Fruit fly (Drosophila melanogaster) whole organism, embryonic: ENCODE data around the gene Mec2.

Source experiments
- Bdp1 ChIP-seq: fragments of 200-800 bp; sonication (Bioruptor generic); optimal IDR thresholded peaks from 3 replicates; lab custom pipeline; 2016; ENCODE audit warnings: missing biosample characterization, missing genetic modification characterization
- CG1024 ChIP-seq: fragments of 200-800 bp; sonication (Bioruptor generic); IDR thresholded peaks from 2 replicates; pipeline ENCODE4 v1.3.6; 2022; ENCODE audit warnings: missing biosample characterization, missing genetic modification characterization
- CG10565 ChIP-seq: fragments of 200-800 bp; sonication (Bioruptor generic); optimal IDR thresholded peaks from 3 replicates; lab custom pipeline; 2016; ENCODE audit warnings: missing biosample characterization, mild to moderate bottlenecking, missing genetic modification characterization
- CG11247 ChIP-seq: fragments of 200-800 bp; sonication (Bioruptor generic); IDR thresholded peaks from 2 replicates; pipeline ENCODE4 v1.3.6; 2022; ENCODE audit warnings: missing biosample characterization, missing genetic modification characterization
- CG11723 ChIP-seq: fragments of 200-800 bp; sonication (Bioruptor generic); optimal IDR thresholded peaks from 2 replicates; lab custom pipeline; 2017; ENCODE audit warnings: missing biosample characterization, mild to moderate bottlenecking, missing genetic modification characterization
- CG12104 ChIP-seq: fragments of 200-800 bp; sonication (Bioruptor generic); optimal IDR thresholded peaks from 3 replicates; lab custom pipeline; 2016; ENCODE audit warnings: missing biosample characterization, missing genetic modification characterization
- CG12942 ChIP-seq: fragments of 200-800 bp; sonication (Bioruptor generic); optimal IDR thresholded peaks from 3 replicates; lab custom pipeline; 2016; ENCODE audit warnings: missing biosample characterization, missing genetic modification characterization
- CG13123 ChIP-seq: fragments of 200-800 bp; sonication (Bioruptor generic); optimal IDR thresholded peaks from 2 replicates; lab custom pipeline; 2016; ENCODE audit warnings: missing biosample characterization, missing genetic modification characterization
- CG13296 ChIP-seq: fragments of 200-800 bp; sonication (Bioruptor generic); optimal IDR thresholded peaks from 3 replicates; lab custom pipeline; 2018; ENCODE audit warnings: missing biosample characterization, mild to moderate bottlenecking, missing genetic modification characterization
- CG15011 ChIP-seq: fragments of 200-800 bp; sonication (Bioruptor generic); optimal IDR thresholded peaks from 3 replicates; lab custom pipeline; 2018; ENCODE audit warnings: missing biosample characterization, mild to moderate bottlenecking, missing genetic modification characterization
- CG17328 ChIP-seq: fragments of 200-800 bp; sonication (Bioruptor generic); IDR thresholded peaks from 2 replicates; pipeline ENCODE4 v1.3.6; 2022; ENCODE audit warnings: missing biosample characterization, missing genetic modification characterization
- CG18011 ChIP-seq: fragments of 200-800 bp; sonication (Bioruptor generic); optimal IDR thresholded peaks from 2 replicates; lab custom pipeline; 2017; ENCODE audit warnings: missing biosample characterization, missing genetic modification characterization, mild to moderate bottlenecking, moderate library complexity, missing genotype
- CG2129 ChIP-seq: fragments of 200-800 bp; sonication (Bioruptor generic); IDR thresholded peaks from 2 replicates; pipeline ENCODE4 v1.3.6; 2022; ENCODE audit warnings: missing biosample characterization, missing genetic modification characterization; ENCODE audit not compliant: partially characterized antibody
- CG7556 ChIP-seq: fragments of 200-800 bp; sonication (Bioruptor generic); optimal IDR thresholded peaks from 2 replicates; lab custom pipeline; 2017; ENCODE audit warnings: missing biosample characterization, mild to moderate bottlenecking, missing genetic modification characterization
- CG9437 ChIP-seq: fragments of 200-800 bp; sonication (Bioruptor generic); optimal IDR thresholded peaks from 2 replicates; lab custom pipeline; 2018; ENCODE audit warnings: missing biosample characterization, mild to moderate bottlenecking, missing genetic modification characterization
- Chrac-16 ChIP-seq: fragments of 200-800 bp; sonication (Bioruptor generic); optimal IDR thresholded peaks from 3 replicates; lab custom pipeline; 2016; ENCODE audit warnings: missing biosample characterization, missing genetic modification characterization
- Dll ChIP-seq: fragments of 200-800 bp; sonication (Bioruptor generic); IDR thresholded peaks from 4 replicates; pipeline ENCODE4 v1.3.6; 2022; ENCODE audit warnings: missing biosample characterization, missing genetic modification characterization; ENCODE audit not compliant: partially characterized antibody
- Ets97D ChIP-seq: fragments of 200-800 bp; sonication (Bioruptor generic); optimal IDR thresholded peaks from 3 replicates; lab custom pipeline; 2016; ENCODE audit warnings: missing biosample characterization, missing genetic modification characterization
- HHEX ChIP-seq: fragments of 200-800 bp; sonication (Bioruptor generic); optimal IDR thresholded peaks from 3 replicates; lab custom pipeline; 2017; ENCODE audit warnings: missing biosample characterization, mild to moderate bottlenecking, missing genetic modification characterization, missing genetic modification reagents
- Hey ChIP-seq: fragments of 200-800 bp; sonication (Bioruptor generic); optimal IDR thresholded peaks from 3 replicates; lab custom pipeline; 2018; ENCODE audit warnings: missing biosample characterization, mild to moderate bottlenecking, missing genetic modification characterization
- Hr78 ChIP-seq, 2 experiments: fragments of 200-800 bp in 1 of 2; fragments of >200 bp in 1 of 2; sonication (Bioruptor generic) in 1 of 2; optimal IDR thresholded peaks; 2 replicates each; lab custom pipeline; 2017 to 2019; ENCODE audit warnings: missing biosample characterization in 2 of 2, missing genetic modification characterization in 2 of 2, mild to moderate bottlenecking in 1 of 2, moderate library complexity in 1 of 2
- Lim3 ChIP-seq: fragments of 200-800 bp; sonication (Bioruptor generic); IDR thresholded peaks from 2 replicates; pipeline ENCODE4 v1.3.6; 2022; ENCODE audit warnings: missing biosample characterization, missing genetic modification characterization
- Lpt ChIP-seq: fragments of >200 bp; optimal IDR thresholded peaks from 2 replicates; lab custom pipeline; 2018; ENCODE audit warnings: missing biosample characterization, missing genetic modification characterization
- Max ChIP-seq: fragments of 200-800 bp; sonication (Bioruptor generic); optimal IDR thresholded peaks from 2 replicates; lab custom pipeline; 2016; ENCODE audit warnings: missing biosample characterization, mild to moderate bottlenecking, missing genetic modification characterization
- Poxn ChIP-seq: fragments of 200-800 bp; sonication (Bioruptor generic); IDR thresholded peaks from 2 replicates; pipeline ENCODE4 v1.3.6; 2022; ENCODE audit warnings: missing biosample characterization, missing genetic modification characterization
- Ptx1 ChIP-seq: fragments of 200-800 bp; sonication (Bioruptor generic); IDR thresholded peaks from 2 replicates; pipeline ENCODE4 v1.3.6; 2022; ENCODE audit warnings: missing biosample characterization, missing genetic modification characterization
- Sin3A ChIP-seq: fragments of >200 bp; optimal IDR thresholded peaks from 2 replicates; lab custom pipeline; 2018
- Sox100B ChIP-seq: fragments of 200-800 bp; sonication (Bioruptor generic); optimal IDR thresholded peaks from 3 replicates; lab custom pipeline; 2018; ENCODE audit warnings: missing biosample characterization, mild to moderate bottlenecking, missing genetic modification characterization
- Sry-δ ChIP-seq: fragments of 200-800 bp; sonication (Bioruptor generic); optimal IDR thresholded peaks from 2 replicates; lab custom pipeline; 2016; ENCODE audit warnings: missing biosample characterization, missing genetic modification characterization
- ap ChIP-seq: fragments of 200-800 bp; sonication (Bioruptor generic); IDR thresholded peaks from 2 replicates; pipeline ENCODE4 v1.3.6; 2022; ENCODE audit warnings: missing biosample characterization, missing genetic modification characterization
- bowl ChIP-seq: fragments of 200-800 bp; sonication (Bioruptor generic); IDR thresholded peaks from 2 replicates; pipeline ENCODE4 v1.3.6; 2022; ENCODE audit warnings: missing biosample characterization, missing genetic modification characterization
- bsh ChIP-seq, 2 experiments: fragments of 200-800 bp; sonication (Bioruptor generic); optimal IDR thresholded peaks; 2 replicates each; lab custom pipeline; 2017 to 2018; ENCODE audit warnings: mild to moderate bottlenecking in 2 of 2, missing biosample characterization in 2 of 2, missing genetic modification characterization in 2 of 2, moderate library complexity in 1 of 2
- croc ChIP-seq: fragments of 200-800 bp; sonication (Bioruptor generic); conservative IDR thresholded peaks from 3 replicates; pipeline ENCODE4 v1.3.6; 2022; ENCODE audit warnings: missing biosample characterization, missing genetic modification characterization
- crp ChIP-seq, 2 experiments: fragments of 200-800 bp; sonication (Bioruptor generic); optimal IDR thresholded peaks; 2 replicates in 1 of 2; 3 replicates in 1 of 2; lab custom pipeline; 2017; ENCODE audit warnings: missing biosample characterization in 2 of 2, missing genetic modification characterization in 2 of 2, mild to moderate bottlenecking in 1 of 2, moderate library complexity in 1 of 2
- danr ChIP-seq: fragments of 200-800 bp; sonication (Bioruptor generic); IDR thresholded peaks from 2 replicates; pipeline ENCODE4 v1.3.6; 2022; ENCODE audit warnings: missing biosample characterization, missing genetic modification characterization
- disco-r ChIP-seq: fragments of 200-800 bp; sonication (Bioruptor generic); optimal IDR thresholded peaks from 2 replicates; lab custom pipeline; 2016; ENCODE audit warnings: missing biosample characterization, missing genetic modification characterization
- eyg ChIP-seq: fragments of 200-800 bp; sonication (Bioruptor generic); optimal IDR thresholded peaks from 3 replicates; lab custom pipeline; 2016; ENCODE audit warnings: missing biosample characterization, missing genetic modification characterization
- grn ChIP-seq: fragments of 200-800 bp; sonication (Bioruptor generic); optimal IDR thresholded peaks from 3 replicates; lab custom pipeline; 2017; ENCODE audit warnings: missing biosample characterization, missing genetic modification characterization
- gsb-n ChIP-seq: fragments of 200-800 bp; sonication (Bioruptor generic); optimal IDR thresholded peaks from 3 replicates; lab custom pipeline; 2018; ENCODE audit warnings: missing biosample characterization, mild to moderate bottlenecking, missing genetic modification characterization
- hth ChIP-seq: fragments of >200 bp; optimal IDR thresholded peaks from 2 replicates; lab custom pipeline; 2017; ENCODE audit warnings: inconsistent platforms
- jigr1 ChIP-seq: fragments of 200-800 bp; sonication (Bioruptor generic); IDR thresholded peaks from 3 replicates; pipeline ENCODE4 v1.3.6; 2022; ENCODE audit warnings: missing biosample characterization, missing genetic modification characterization
- jumu ChIP-seq: fragments of 200-800 bp; sonication (Bioruptor generic); optimal IDR thresholded peaks from 3 replicates; lab custom pipeline; 2016; ENCODE audit warnings: missing biosample characterization, missing genetic modification characterization
- knrl ChIP-seq: fragments of 200-800 bp; sonication (Bioruptor generic); IDR thresholded peaks from 3 replicates; pipeline ENCODE4 v1.3.6; 2022; ENCODE audit warnings: missing biosample characterization, missing genetic modification characterization; ENCODE audit not compliant: partially characterized antibody
- luna ChIP-seq: fragments of 200-800 bp; sonication (Bioruptor generic); optimal IDR thresholded peaks from 2 replicates; lab custom pipeline; 2016; ENCODE audit warnings: missing biosample characterization, missing genetic modification characterization
- nerfin-2 ChIP-seq: fragments of 200-800 bp; sonication (Bioruptor generic); IDR thresholded peaks from 2 replicates; pipeline ENCODE4 v1.3.6; 2022; ENCODE audit warnings: missing biosample characterization, missing genetic modification characterization; ENCODE audit not compliant: partially characterized antibody
- nom ChIP-seq: fragments of 200-800 bp; sonication (Bioruptor generic); optimal IDR thresholded peaks from 2 replicates; lab custom pipeline; 2017; ENCODE audit warnings: missing biosample characterization, missing genetic modification characterization, mild to moderate bottlenecking, moderate library complexity, missing genetic modification reagents
- org-1 ChIP-seq: fragments of 200-800 bp; sonication (Bioruptor generic); optimal IDR thresholded peaks from 2 replicates; lab custom pipeline; 2017; ENCODE audit warnings: missing biosample characterization, missing genetic modification characterization
- pum ChIP-seq: fragments of 200-800 bp; sonication (Bioruptor generic); optimal IDR thresholded peaks from 2 replicates; lab custom pipeline; 2016; ENCODE audit warnings: missing biosample characterization, missing genetic modification characterization
- sens-2 ChIP-seq: fragments of 200-800 bp; sonication (Bioruptor generic); IDR thresholded peaks from 2 replicates; pipeline ENCODE4 v1.3.6; 2022; ENCODE audit warnings: missing biosample characterization, missing genetic modification characterization
- sug ChIP-seq: fragments of 200-800 bp; optimal IDR thresholded peaks from 2 replicates; lab custom pipeline; 2019; ENCODE audit warnings: missing biosample characterization, mild to moderate bottlenecking, missing genetic modification characterization, moderate library complexity
- zfh1 ChIP-seq: fragments of 200-800 bp; sonication (Bioruptor generic); IDR thresholded peaks from 3 replicates; pipeline ENCODE4 v1.3.6; 2022; ENCODE audit warnings: missing biosample characterization, missing genetic modification characterization

Gene Mec2

DNA sequence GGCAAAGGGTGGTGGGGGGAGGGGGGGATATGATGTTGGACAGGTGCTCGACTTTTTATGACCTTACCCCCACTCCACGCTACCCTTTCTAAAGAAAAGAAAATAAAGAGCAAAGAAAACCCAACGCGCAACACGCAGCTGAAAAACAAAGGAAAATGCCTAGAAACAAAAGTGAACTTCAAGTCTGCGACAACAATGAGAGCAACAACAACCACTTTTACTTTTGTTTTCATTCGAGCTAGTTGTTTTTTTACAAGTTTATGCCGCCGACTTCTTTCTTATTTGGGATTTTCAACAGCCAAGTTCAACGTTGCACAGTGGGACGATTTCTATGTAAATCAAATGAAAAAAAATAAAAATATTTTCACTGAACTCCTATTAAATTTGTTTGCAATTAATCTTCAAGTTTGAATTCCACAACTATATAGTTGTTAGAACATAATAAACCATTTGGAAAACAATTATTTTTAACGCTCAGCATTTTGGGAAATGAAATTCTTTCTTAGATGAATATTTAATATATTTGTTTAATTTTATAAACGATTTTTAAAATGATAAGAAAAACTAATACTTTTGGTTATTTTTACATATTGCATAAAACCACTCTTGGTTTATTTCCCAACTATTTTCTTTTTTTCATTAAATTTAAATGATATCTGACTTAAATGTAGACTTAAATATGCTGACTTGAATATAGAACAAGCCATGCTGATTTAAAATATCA lies 36.9 kb downstream of the Mec2 start (continued):
- TF ChIP-seq grn (no peak), disco-r (GFP tag; lab: Kevin White, UChicago) (no peak), zfh1 (GFP tag; lab: Robert Waterston, UW) (no peak), Bdp1 (GFP tag; lab: Kevin White, UChicago) (no peak), sens-2 (no peak), CG12942 (no peak), Sox100B (peak; percentile 72), CG13123 (GFP tag; lab: Kevin White, UChicago) (no peak), nom (GFP tag; lab: Kevin White, UChicago) (no peak), Hr78 (GFP tag; optimal IDR thresholded peaks at IDR 0.05; lab: Kevin White, UChicago) (peak in 1 of 2 experiments; percentile 7), HHEX (GFP tag; lab: Kevin White, UChicago) (no peak), Hey (tag; lab: Kevin White, UChicago) (no peak), CG2129 (GFP tag; lab: Robert Waterston, UW) (no peak), luna (GFP tag; lab: Kevin White, UChicago) (no peak), knrl (GFP tag; lab: Robert Waterston, UW) (no peak), CG11723 (GFP tag; lab: Kevin White, UChicago) (no peak), bsh (GFP tag; optimal IDR thresholded peaks at IDR 0.05; lab: Kevin White, UChicago) (peak; percentile 10 to 50), Ptx1 (no peak), CG7556 (GFP tag; lab: Kevin White, UChicago) (peak; percentile 76), CG1024 (GFP tag; lab: Robert Waterston, UW) (no peak), nerfin-2 (GFP tag; lab: Robert Waterston, UW) (no peak), Chrac-16 (no peak), eyg (GFP tag; lab: Kevin White, UChicago) (no peak), Sry-δ (GFP tag; lab: Kevin White, UChicago) (no peak), CG17328 (GFP tag; lab: Robert Waterston, UW) (no peak), CG11247 (GFP tag; lab: Robert Waterston, UW) (no peak), org-1 (GFP tag; lab: Kevin White, UChicago) (no peak), Poxn (GFP tag; lab: Robert Waterston, UW) (no peak), bowl (GFP tag; lab: Robert Waterston, UW) (no peak), hth (no peak), CG9437 (peak; percentile 73), ap (no peak), Sin3A (lab: Kevin White, UChicago) (no peak), CG18011 (GFP tag; lab: Kevin White, UChicago) (no peak), Lim3 (GFP tag; lab: Robert Waterston, UW) (no peak), pum (no peak), CG10565 (no peak), Max (GFP tag; lab: Kevin White, UChicago) (no peak), sug (tag; lab: Kevin White, UChicago) (no peak), Dll (GFP tag; lab: Robert Waterston, UW) (no peak), crp (GFP tag; optimal IDR thresholded peaks at IDR 0.05; lab: Kevin White, UChicago) (no peak), jumu (GFP tag; lab: Kevin White, UChicago) (no peak), CG13296 (GFP tag; lab: Kevin White, UChicago) (no peak), Ets97D (no peak), danr (no peak), Lpt (GFP tag; lab: Kevin White, UChicago) (no peak), gsb-n (tag; lab: Kevin White, UChicago) (peak; percentile 3), CG15011 (GFP tag; lab: Kevin White, UChicago) (no peak), jigr1 (no peak), CG12104 (GFP tag; lab: Kevin White, UChicago) (peak; percentile 41), croc (GFP tag; lab: Robert Waterston, UW) (no peak)
